Worm (Caenorhabditis elegans): ENCODE measurements around the gene dct-8.

ce11 chrIV:3873195-3873594 is 21.7 kb upstream of the dct-8 start:
- TF ChIP-seq med-1 (GFP tag; optimal IDR thresholded peaks at IDR 0.05; ENCODE audit: insufficient read depth) (no peak), tab-1 (GFP tag; IDR thresholded peaks at IDR 0.05) (no peak)
